Worm (Caenorhabditis elegans): Measurements from ENCODE around the gene nlp-76.
A peak's percentile ranks its signal among the peaks of the same experiment; 100 is the strongest.

nlp-76 gene

ce11 chrX:12635010-12635409 is 28.7 kb downstream of the nlp-76 start (continued):
- TF ChIP-seq snpc-4 (GFP tag; optimal IDR thresholded peaks at IDR 0.05) (no peak), snpc-4 (tag; optimal IDR thresholded peaks at IDR 0.05) (no peak), F10E7.11 (tag; optimal IDR thresholded peaks at IDR 0.05) (no peak), F55B11.4 (tag; optimal IDR thresholded peaks at IDR 0.05; ENCODE audit: borderline replicate concordance, insufficient read depth) (no peak), madf-10 (tag; optimal IDR thresholded peaks at IDR 0.05) (no peak), unc-130 (GFP tag; optimal IDR thresholded peaks at IDR 0.05) (no peak), let-607 (tag; optimal IDR thresholded peaks at IDR 0.05) (peak in 1 of 2 experiments; percentile 9), lir-1 (GFP tag; conservative IDR thresholded peaks at IDR 0.05) (no peak), cebp-1 (GFP tag; IDR thresholded peaks at IDR 0.05) (no peak), cebp-1 (tag; optimal IDR thresholded peaks at IDR 0.05) (peak; percentile 43), mxl-1 (tag; optimal IDR thresholded peaks at IDR 0.05) (no peak), gei-17 (GFP tag; optimal IDR thresholded peaks at IDR 0.05) (no peak), ccch-3 (GFP tag; optimal IDR thresholded peaks at IDR 0.05) (no peak), rec-8 (tag; optimal IDR thresholded peaks at IDR 0.05) (no peak), lin-35 (GFP tag; optimal IDR thresholded peaks at IDR 0.05) (no peak), pha-4 (tag; optimal IDR thresholded peaks at IDR 0.05) (no peak), dox-1 (GFP tag; IDR thresholded peaks at IDR 0.05) (0 out of 2 replicates have a peak, but pooled peaks have one; percentile 42), zfh-2 (GFP tag; conservative IDR thresholded peaks at IDR 0.05) (no peak), ZK185.1 (tag; optimal IDR thresholded peaks at IDR 0.05; ENCODE audit: poor library complexity, severe bottlenecking) (peak; percentile 54), sdz-38 (tag; optimal IDR thresholded peaks at IDR 0.05) (no peak), B0035.1 (tag; optimal IDR thresholded peaks at IDR 0.05) (no peak), F49E8.2 (tag; optimal IDR thresholded peaks at IDR 0.05; ENCODE audit: insufficient read depth) (no peak), F57C9.4 (tag; optimal IDR thresholded peaks at IDR 0.05) (no peak), snpc-3.4 (tag; optimal IDR thresholded peaks at IDR 0.05) (no peak), F57A8.1 (GFP tag; optimal IDR thresholded peaks at IDR 0.05) (no peak), B0019.2 (GFP tag; conservative IDR thresholded peaks at IDR 0.05) (no peak), egrh-3 (GFP tag; IDR thresholded peaks at IDR 0.05) (no peak), lin-40 (tag; optimal IDR thresholded peaks at IDR 0.05) (peak; percentile 35)

ce11 chrX:12633862-12634404 is 29.8 kb downstream of the nlp-76 start, which contains the start of gene ivns-1:
Gene ivns-1, minus strand, starts transcription at chrX:12634354.
- TF ChIP-seq bed-2 (GFP tag; IDR thresholded peaks at IDR 0.05) = no peak
- no peak for TF ChIP-seq pbrm-1 (GFP tag; IDR thresholded peaks at IDR 0.05)
- no peak for TF ChIP-seq ztf-22 (GFP tag; optimal IDR thresholded peaks at IDR 0.05)
- TF ChIP-seq nfya-2 (GFP tag; IDR thresholded peaks at IDR 0.05) = no peak
- no peak for TF ChIP-seq hmg-1.2 (GFP tag; IDR thresholded peaks at IDR 0.05)
- TF ChIP-seq dox-1 (GFP tag; IDR thresholded peaks at IDR 0.05) = 0 out of 2 replicates have a peak, but pooled peaks have one; percentile 24
- TF ChIP-seq madf-6 (GFP tag; IDR thresholded peaks at IDR 0.05) = no peak
- TF ChIP-seq nhr-80 (tag; optimal IDR thresholded peaks at IDR 0.05) = peak; percentile 66

ce11 chrX:12632657-12633056 is 31.0 kb downstream of the nlp-76 start:
- TF ChIP-seq hmg-1.2 (GFP tag; IDR thresholded peaks at IDR 0.05) (no peak), ccch-3 (GFP tag; optimal IDR thresholded peaks at IDR 0.05) (no peak), attf-5 (GFP tag; optimal IDR thresholded peaks at IDR 0.05) (no peak), cebp-2 (GFP tag; IDR thresholded peaks at IDR 0.05) (no peak), akir-1 (GFP tag; optimal IDR thresholded peaks at IDR 0.05) (no peak), T07F8.4 (tag; optimal IDR thresholded peaks at IDR 0.05) (no peak), nfya-1 (tag; optimal IDR thresholded peaks at IDR 0.05; ENCODE audit: borderline replicate concordance, insufficient read depth) (no peak), bed-2 (GFP tag; IDR thresholded peaks at IDR 0.05) (no peak), lin-40 (tag; optimal IDR thresholded peaks at IDR 0.05) (no peak), B0336.3 (GFP tag; IDR thresholded peaks at IDR 0.05) (no peak), rcor-1 (GFP tag; IDR thresholded peaks at IDR 0.05) (no peak), pbrm-1 (GFP tag; IDR thresholded peaks at IDR 0.05) (no peak), lin-26 (GFP tag; IDR thresholded peaks at IDR 0.05) (no peak), K12H6.12 (tag; optimal IDR thresholded peaks at IDR 0.05) (no peak), atf-7 (tag; optimal IDR thresholded peaks at IDR 0.05) (no peak), ztf-22 (GFP tag; optimal IDR thresholded peaks at IDR 0.05) (no peak), F33H1.4 (GFP tag; IDR thresholded peaks at IDR 0.05) (no peak)

Data from whole organism, young adult.